Worm (Caenorhabditis elegans) whole organism, L4 larva: ENCODE measurements around the gene Y50E8A.10.

ENCODE experiments used
- D1046.2 ChIP-seq: fragments of 200-800 bp; sonication (Bioruptor generic); IDR thresholded peaks from 2 replicates; pipeline ENCODE4 v1.3.6; 2022; ENCODE audit warnings: missing genetic modification characterization, missing compliant biosample characterization
- T20F7.1 ChIP-seq: fragments of 200-800 bp; sonication (Bioruptor generic); optimal IDR thresholded peaks from 2 replicates; lab custom pipeline; 2018; ENCODE audit warnings: mild to moderate bottlenecking, missing genetic modification characterization, missing compliant biosample characterization
- Y105C5A.15 ChIP-seq: fragments of 200-800 bp; sonication (Bioruptor generic); IDR thresholded peaks from 2 replicates; pipeline ENCODE4 v1.3.6; 2022; ENCODE audit warnings: missing genetic modification characterization, missing compliant biosample characterization
- aha-1 ChIP-seq: fragments of 150-350 bp; peaks from one replicate; lab custom pipeline; 2014; ENCODE audit warnings: missing biosample characterization, missing genetic modification characterization
- aly-2 ChIP-seq: sonication (generic microtip); optimal IDR thresholded peaks from 2 replicates; lab custom pipeline; 2018; ENCODE audit warnings: missing biosample characterization, missing genetic modification characterization
- ceh-82 ChIP-seq: sonication (generic microtip); optimal IDR thresholded peaks from 2 replicates; lab custom pipeline; 2017; ENCODE audit warnings: missing biosample characterization, missing genetic modification characterization
- dmd-6 ChIP-seq: fragments of 200-800 bp; sonication (Bioruptor generic); IDR thresholded peaks from 2 replicates; pipeline ENCODE4 v1.3.6; 2022; ENCODE audit warnings: missing genetic modification reagents, missing genetic modification characterization, missing compliant biosample characterization
- dve-1 ChIP-seq: sonication (generic microtip); optimal IDR thresholded peaks from 2 replicates; lab custom pipeline; 2017; ENCODE audit warnings: antibody characterized with exemption, mild to moderate bottlenecking, missing genetic modification characterization, missing compliant biosample characterization; ENCODE audit not compliant: insufficient read depth
- egl-27 ChIP-seq: sonication (generic microtip); optimal IDR thresholded peaks from 3 replicates; lab custom pipeline; 2017; ENCODE audit warnings: missing biosample characterization, missing genetic modification reagents, missing genetic modification characterization
- hif-1 ChIP-seq, 2 experiments: sonication (generic microtip); optimal IDR thresholded peaks; 2 replicates each; lab custom pipeline; 2016 to 2017; ENCODE audit warnings: missing compliant biosample characterization in 2 of 2, missing genetic modification characterization in 2 of 2, missing genetic modification reagents in 2 of 2, missing genotype in 2 of 2, mild to moderate bottlenecking in 1 of 2
- hlh-11 ChIP-seq: fragments of 200-800 bp; sonication (Bioruptor generic); optimal IDR thresholded peaks from 2 replicates; lab custom pipeline; 2018; ENCODE audit warnings: mild to moderate bottlenecking, missing genetic modification characterization, missing compliant biosample characterization
- hlh-30 ChIP-seq: sonication (generic microtip); optimal IDR thresholded peaks from 2 replicates; lab custom pipeline; 2017; ENCODE audit warnings: antibody characterized with exemption, mild to moderate bottlenecking, missing genetic modification characterization, missing compliant biosample characterization; ENCODE audit not compliant: insufficient read depth
- hmg-1.1 ChIP-seq: fragments of 200-800 bp; sonication (Bioruptor generic); IDR thresholded peaks from 2 replicates; pipeline ENCODE4 v1.3.6; 2022; ENCODE audit warnings: missing genetic modification reagents, missing genetic modification characterization, missing compliant biosample characterization
- lim-7 ChIP-seq: fragments of 200-800 bp; sonication (Bioruptor generic); IDR thresholded peaks from 2 replicates; pipeline ENCODE4 v1.3.6; 2022; ENCODE audit warnings: missing genetic modification characterization, missing compliant biosample characterization
- lin-1 ChIP-seq: fragments of 200-800 bp; sonication (Bioruptor generic); IDR thresholded peaks from 2 replicates; pipeline ENCODE4 v1.3.6; 2022; ENCODE audit warnings: missing genetic modification reagents, missing genetic modification characterization, missing compliant biosample characterization
- mdt-29 ChIP-seq: fragments of 200-800 bp; sonication (Bioruptor generic); IDR thresholded peaks from 2 replicates; pipeline ENCODE4 v1.3.6; 2022; ENCODE audit warnings: missing genetic modification reagents, missing genetic modification characterization, missing compliant biosample characterization
- mes-2 ChIP-seq: sonication (generic microtip); optimal IDR thresholded peaks from 2 replicates; lab custom pipeline; 2016; ENCODE audit warnings: missing genotype, mild to moderate bottlenecking, missing genetic modification characterization, missing compliant biosample characterization; ENCODE audit not compliant: poor library complexity, severe bottlenecking
- nhr-11 ChIP-seq: fragments of 150-350 bp; optimal IDR thresholded peaks from 2 replicates; lab custom pipeline; 2014; ENCODE audit warnings: missing biosample characterization, missing genetic modification characterization
- nhr-237 ChIP-seq: sonication (generic microtip); optimal IDR thresholded peaks from 2 replicates; lab custom pipeline; 2017; ENCODE audit warnings: missing biosample characterization, missing genetic modification characterization
- nhr-28 ChIP-seq: fragments of 150-350 bp; optimal IDR thresholded peaks from 2 replicates; lab custom pipeline; 2014; ENCODE audit warnings: missing biosample characterization, missing genetic modification characterization
- nhr-41 ChIP-seq: fragments of 200-800 bp; sonication (Bioruptor generic); IDR thresholded peaks from 2 replicates; pipeline ENCODE4 v1.3.6; 2022; ENCODE audit warnings: missing genetic modification reagents, missing genetic modification characterization, missing compliant biosample characterization
- nhr-42 ChIP-seq: fragments of 200-800 bp; sonication (Bioruptor generic); IDR thresholded peaks from 2 replicates; pipeline ENCODE4 v1.3.6; 2022; ENCODE audit warnings: missing genetic modification characterization, missing compliant biosample characterization
- nhr-48 ChIP-seq: sonication (generic microtip); optimal IDR thresholded peaks from 2 replicates; lab custom pipeline; 2016; ENCODE audit warnings: mild to moderate bottlenecking, missing genetic modification characterization, missing compliant biosample characterization
- nhr-6 ChIP-seq: fragments of 150-350 bp; optimal IDR thresholded peaks from 2 replicates; lab custom pipeline; 2014; ENCODE audit warnings: missing biosample characterization, missing genetic modification characterization
- nhr-77 ChIP-seq: fragments of 150-350 bp; optimal IDR thresholded peaks from 2 replicates; lab custom pipeline; 2014; ENCODE audit warnings: missing biosample characterization, missing genetic modification characterization
- pqm-1 ChIP-seq: sonication (generic microtip); optimal IDR thresholded peaks from 2 replicates; lab custom pipeline; 2017; ENCODE audit warnings: missing biosample characterization, missing genetic modification characterization
- set-16 ChIP-seq: fragments of 200-800 bp; sonication (Bioruptor generic); IDR thresholded peaks from 2 replicates; pipeline ENCODE4 v1.3.6; 2022; ENCODE audit warnings: missing genetic modification reagents, missing genetic modification characterization, missing compliant biosample characterization
- unc-62 ChIP-seq, 3 experiments: fragments of 150-350 bp in 1 of 3; sonication (generic microtip); optimal IDR thresholded peaks in 2 of 3; peaks in 1 of 3; 1 replicate in 1 of 3; 2 replicates in 2 of 3; lab custom pipeline; 2014 to 2017; ENCODE audit warnings: missing biosample characterization in 3 of 3, missing genetic modification characterization in 3 of 3, missing genetic modification reagents in 3 of 3, missing genotype in 1 of 3
- zag-1 ChIP-seq: fragments of 150-350 bp; optimal IDR thresholded peaks from 2 replicates; lab custom pipeline; 2014; ENCODE audit warnings: missing biosample characterization, missing genetic modification characterization
- zip-2 ChIP-seq: fragments of 150-350 bp; optimal IDR thresholded peaks from 2 replicates; lab custom pipeline; 2014; ENCODE audit warnings: missing biosample characterization, missing genetic modification characterization

The Y50E8A.10 gene

DNA sequence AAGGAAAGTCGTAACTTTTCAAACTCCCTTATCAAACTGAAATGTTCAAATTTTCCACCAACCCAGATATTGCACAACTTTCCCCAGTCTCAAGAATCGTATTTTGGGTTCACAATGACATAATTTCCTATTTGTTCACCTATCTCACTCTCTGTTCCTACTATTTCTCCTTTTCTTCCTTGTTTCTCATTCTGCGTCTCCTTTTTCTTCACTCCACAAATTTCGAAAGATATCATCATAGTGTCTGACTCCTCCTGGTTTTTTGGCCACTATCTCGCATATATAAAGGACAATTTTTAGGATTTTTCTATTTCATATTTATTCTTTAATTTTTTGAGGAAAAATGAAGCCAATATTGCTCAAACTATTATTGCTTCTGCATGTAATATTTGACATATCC, 6.7 kb upstream of the Y50E8A.10 start, which contains the start of gene haf-7 (continued):
- TF ChIP-seq dve-1 (tag; lab: Kevin White, UChicago) (peak; percentile 68), nhr-6 (tag; lab: Kevin White, UChicago) (peak; percentile 45), zip-2 (peak; percentile 40), hlh-11 (tag; lab: Kevin White, UChicago) (peak; percentile 32), pqm-1 (tag; lab: Kevin White, UChicago) (peak; percentile 37), nhr-41 (GFP tag; lab: Robert Waterston, UW) (no peak), nhr-42 (GFP tag; lab: Robert Waterston, UW) (no peak)

DNA sequence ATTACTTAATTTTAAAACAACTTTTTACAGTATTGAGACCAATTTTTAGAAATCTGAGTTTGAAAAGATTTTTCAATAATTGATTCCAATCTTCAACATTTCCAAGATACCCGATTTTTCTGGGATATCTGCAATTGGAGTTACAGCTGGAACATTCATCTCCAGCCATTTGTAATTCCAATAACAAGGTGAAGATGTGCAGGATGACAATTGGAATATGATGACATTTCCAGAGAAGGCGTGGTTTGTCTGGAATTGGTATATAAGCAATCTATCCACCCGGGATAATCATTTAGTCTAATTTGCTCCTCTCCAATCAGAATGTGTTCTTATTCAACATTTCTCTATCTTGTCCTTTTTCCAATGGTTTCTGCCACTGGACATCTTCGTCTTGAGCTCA, 1.3 kb downstream of the Y50E8A.10 start, which contains the start of gene Y50E8A.11:
Gene Y50E8A.11 (plus strand): TSS at position 301 of the 400 bp plus-strand sequence.
- TF ChIP-seq D1046.2 (no peak), Y105C5A.15 (GFP tag; lab: Robert Waterston, UW) (no peak), nhr-48 (tag; lab: Kevin White, UChicago) (no peak), T20F7.1 (GFP tag; lab: Kevin White, UChicago) (no peak), ceh-82 (no peak), lin-1 (GFP tag; lab: Robert Waterston, UW) (no peak), lim-7 (GFP tag; lab: Robert Waterston, UW) (no peak), nhr-28 (tag; lab: Kevin White, UChicago) (no peak), aly-2 (tag; lab: Kevin White, UChicago) (no peak), mes-2 (tag; lab: Kevin White, UChicago) (no peak), nhr-77 (tag; lab: Kevin White, UChicago) (no peak), mdt-29 (GFP tag; lab: Robert Waterston, UW) (no peak)

DNA sequence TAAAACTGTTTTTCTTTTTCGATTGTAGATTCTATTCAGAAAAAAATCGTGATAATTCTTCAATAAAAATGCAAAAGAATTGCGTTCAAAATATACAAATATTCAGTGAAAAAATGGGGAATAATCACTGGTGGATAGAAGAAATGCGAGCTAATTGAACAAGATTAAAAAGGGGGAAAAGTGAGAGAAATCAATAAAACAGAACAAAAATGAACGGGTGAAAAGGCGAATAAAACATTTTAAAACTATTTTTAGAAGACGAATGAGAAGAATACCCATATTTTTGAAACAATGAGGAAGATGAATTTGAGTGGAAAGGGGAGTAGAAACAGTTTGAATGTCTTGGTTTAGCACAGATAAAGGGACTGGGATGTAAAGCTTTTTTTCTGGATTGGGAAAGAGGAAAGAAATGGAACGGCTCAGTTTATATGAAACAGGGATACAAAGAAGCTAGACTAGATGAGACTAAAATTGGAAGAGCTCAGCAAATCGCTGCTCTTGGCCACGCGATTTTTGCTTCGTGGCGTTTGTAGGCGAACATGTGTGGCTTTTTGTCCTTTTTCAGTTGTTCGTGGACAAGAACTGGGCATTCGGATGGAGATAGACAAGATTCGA, 4.5 kb downstream of the Y50E8A.10 start, which contains the start of gene Y50E8A.12:
Gene Y50E8A.12 (minus strand): TSS at position 51 of the 615 bp plus-strand sequence.
- TF ChIP-seq hmg-1.1 (GFP tag; lab: Robert Waterston, UW) (no peak), unc-62 (GFP tag; optimal IDR thresholded peaks at IDR 0.05 in 1 of 2; lab: Kevin White, UChicago) (peak in 1 of 2 experiments; percentile 95), unc-62 (tag; optimal IDR thresholded peaks at IDR 0.05; lab: Kevin White, UChicago) (no peak), nhr-77 (tag; lab: Kevin White, UChicago) (no peak), zag-1 (no peak), mdt-29 (GFP tag; lab: Robert Waterston, UW) (no peak), nhr-237 (tag; lab: Kevin White, UChicago) (no peak)
- TF ChIP-seq, all 104 proteins: peak for 1

DNA sequence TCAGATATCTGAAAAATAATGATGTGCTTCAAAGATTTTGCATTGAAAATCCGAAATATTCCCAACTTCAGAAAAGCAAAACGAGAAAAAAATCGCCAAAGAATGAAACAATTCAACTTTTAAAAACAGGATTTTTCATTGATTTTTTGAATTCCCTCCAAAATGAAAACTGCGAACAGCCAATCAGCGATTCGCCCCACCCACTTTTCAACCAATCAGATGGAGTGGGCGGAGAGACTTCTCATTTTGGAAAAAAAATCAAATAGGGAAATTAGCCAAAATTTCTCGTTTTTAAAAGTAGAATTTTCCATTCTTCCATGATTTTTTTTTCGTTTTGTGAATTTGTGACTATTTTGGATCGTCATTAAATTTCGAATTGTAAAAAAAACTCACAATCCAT, 5.0 kb downstream of the Y50E8A.10 start:
- TF ChIP-seq dmd-6 (GFP tag; lab: Robert Waterston, UW) (no peak), hif-1 (tag; optimal IDR thresholded peaks at IDR 0.05; lab: Kevin White, UChicago) (no peak), aha-1 (peak; percentile 77), hlh-30 (no peak)

DNA sequence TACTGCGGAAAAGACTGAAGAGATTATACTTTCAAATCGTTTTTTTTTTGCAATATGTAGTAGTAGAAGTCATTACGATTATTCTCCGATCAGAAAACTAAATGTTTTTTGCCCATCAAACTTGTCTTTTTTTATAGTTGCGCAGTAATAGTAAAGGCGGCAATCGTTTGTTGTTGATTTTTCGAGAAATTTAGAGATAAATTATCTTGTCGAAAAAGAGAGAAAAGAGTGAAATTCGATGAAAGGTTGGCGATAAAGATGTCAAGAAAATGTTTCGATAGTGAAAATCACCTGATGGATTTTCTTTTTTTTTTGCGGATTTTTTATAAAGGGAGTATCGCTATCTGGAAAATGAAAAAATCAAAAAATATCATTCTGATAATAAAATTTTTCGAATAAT, 8.7 kb downstream of the Y50E8A.10 start:
- TF ChIP-seq nhr-28 (tag; lab: Kevin White, UChicago) = peak; percentile 4
- no peak for TF ChIP-seq egl-27 (tag; lab: Kevin White, UChicago)
- TF ChIP-seq set-16 = no peak
- TF ChIP-seq, all 104 proteins: peak for 1

DNA sequence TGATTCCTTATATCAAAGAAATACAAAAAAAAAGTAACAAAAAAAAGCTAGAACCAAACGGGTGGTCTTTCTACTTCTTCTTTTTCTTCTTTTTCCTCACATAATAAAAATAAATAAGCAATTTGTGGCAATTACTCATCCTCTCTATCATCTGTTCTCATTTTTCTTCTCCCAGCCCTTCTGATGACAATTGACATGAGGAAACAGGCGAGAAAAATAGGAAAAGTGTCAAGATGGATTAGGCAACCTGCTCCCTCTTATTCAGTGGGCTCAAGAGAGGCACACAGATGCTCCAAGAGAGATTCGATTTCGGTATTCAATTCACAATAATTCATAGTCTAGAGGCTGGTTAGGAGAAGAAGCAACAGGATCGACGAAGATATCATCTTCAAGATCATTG, 11.0 kb downstream of the Y50E8A.10 start:
- no peak for TF ChIP-seq nhr-11 (tag; lab: Kevin White, UChicago)
- TF ChIP-seq unc-62 (GFP tag; optimal IDR thresholded peaks at IDR 0.05 in 1 of 2; lab: Kevin White, UChicago) = peak in 1 of 2 experiments; percentile 83
- no peak for TF ChIP-seq unc-62 (tag; optimal IDR thresholded peaks at IDR 0.05; lab: Kevin White, UChicago)
